Fruit fly (Drosophila melanogaster) whole organism, adult: ENCODE data around the gene CG9760.

Experiments
- CG11617 ChIP-seq: fragments of 200-800 bp; sonication (Bioruptor generic); optimal IDR thresholded peaks from 2 replicates; lab custom pipeline; 2017; ENCODE audit warnings: mild to moderate bottlenecking, missing biosample characterization, missing genetic modification reagents, missing genetic modification characterization
- CG12768 ChIP-seq: fragments of 200-800 bp; sonication (Bioruptor generic); optimal IDR thresholded peaks from 2 replicates; lab custom pipeline; 2017; ENCODE audit warnings: missing biosample characterization, missing genetic modification characterization, mild to moderate bottlenecking, moderate library complexity, missing genetic modification reagents
- CG14711 ChIP-seq: fragments of 200-800 bp; sonication (Bioruptor generic); optimal IDR thresholded peaks from 2 replicates; lab custom pipeline; 2018; ENCODE audit warnings: missing biosample characterization, mild to moderate bottlenecking, missing genetic modification characterization, moderate library complexity
- CG1620 ChIP-seq: fragments of 200-800 bp; sonication (Bioruptor generic); optimal IDR thresholded peaks from 2 replicates; lab custom pipeline; 2016; ENCODE audit warnings: missing biosample characterization, missing genetic modification characterization
- CG33017 ChIP-seq: fragments of 200-800 bp; sonication (Bioruptor generic); optimal IDR thresholded peaks from 2 replicates; lab custom pipeline; 2018; ENCODE audit warnings: missing biosample characterization, mild to moderate bottlenecking, missing genetic modification characterization, moderate library complexity
- CG5204 ChIP-seq: fragments of 200-800 bp; sonication (Bioruptor generic); optimal IDR thresholded peaks from 2 replicates; lab custom pipeline; 2016; ENCODE audit warnings: missing biosample characterization, missing genetic modification characterization
- CG7045 ChIP-seq: fragments of 200-800 bp; sonication (Bioruptor generic); optimal IDR thresholded peaks from 2 replicates; lab custom pipeline; 2017; ENCODE audit warnings: missing biosample characterization, mild to moderate bottlenecking, missing genetic modification characterization
- CG7101 ChIP-seq: fragments of 200-800 bp; sonication (Bioruptor generic); optimal IDR thresholded peaks from 2 replicates; lab custom pipeline; 2018; ENCODE audit warnings: missing biosample characterization, mild to moderate bottlenecking, missing genetic modification characterization, moderate library complexity
- Clk ChIP-seq: fragments of 200-800 bp; sonication (Bioruptor generic); optimal IDR thresholded peaks from 2 replicates; lab custom pipeline; 2017; ENCODE audit warnings: missing biosample characterization, missing genetic modification characterization
- Crg-1 ChIP-seq: fragments of 200-800 bp; sonication (Bioruptor generic); optimal IDR thresholded peaks from 2 replicates; lab custom pipeline; 2016; ENCODE audit warnings: missing biosample characterization, missing genetic modification characterization
- Hr96 ChIP-seq: fragments of 200-800 bp; sonication (Bioruptor generic); optimal IDR thresholded peaks from 2 replicates; lab custom pipeline; 2016; ENCODE audit warnings: missing biosample characterization, missing genetic modification characterization
- Mnt ChIP-seq: fragments of 200-800 bp; sonication (Bioruptor generic); optimal IDR thresholded peaks from 2 replicates; lab custom pipeline; 2016; ENCODE audit warnings: missing biosample characterization, mild to moderate bottlenecking, missing genetic modification characterization
- bab1 ChIP-seq: fragments of 200-800 bp; sonication (Bioruptor generic); optimal IDR thresholded peaks from 3 replicates; lab custom pipeline; 2019; ENCODE audit warnings: missing biosample characterization, mild to moderate bottlenecking, missing genetic modification characterization, moderate library complexity
- cic ChIP-seq: fragments of 200-800 bp; sonication (Bioruptor generic); optimal IDR thresholded peaks from 2 replicates; lab custom pipeline; 2017; ENCODE audit warnings: missing biosample characterization, mild to moderate bottlenecking, missing genetic modification characterization, moderate library complexity
- cnc ChIP-seq, 2 experiments: fragments of >200 bp; optimal IDR thresholded peaks; 2 replicates each; lab custom pipeline; 2017
- kay ChIP-seq: fragments of 200-800 bp; sonication (Bioruptor generic); peaks from one replicate; lab custom pipeline; 2016; ENCODE audit warnings: missing biosample characterization, missing genetic modification characterization, borderline replicate concordance
- ovo ChIP-seq: fragments of 200-800 bp; sonication (Bioruptor generic); optimal IDR thresholded peaks from 2 replicates; lab custom pipeline; 2016; ENCODE audit warnings: missing biosample characterization, missing genetic modification characterization
- pad ChIP-seq: fragments of 200-800 bp; sonication (Bioruptor generic); optimal IDR thresholded peaks from 3 replicates; lab custom pipeline; 2017; ENCODE audit warnings: missing biosample characterization, missing genetic modification characterization, mild to moderate bottlenecking, moderate library complexity, missing genetic modification reagents
- tj ChIP-seq: fragments of 200-800 bp; sonication (Bioruptor generic); optimal IDR thresholded peaks from 3 replicates; lab custom pipeline; 2017; ENCODE audit warnings: missing biosample characterization, mild to moderate bottlenecking, missing genetic modification characterization, moderate library complexity
- toe ChIP-seq: fragments of 200-800 bp; sonication (Bioruptor generic); optimal IDR thresholded peaks from 2 replicates; lab custom pipeline; 2016; ENCODE audit warnings: missing biosample characterization, missing genetic modification characterization

Gene CG9760

DNA sequence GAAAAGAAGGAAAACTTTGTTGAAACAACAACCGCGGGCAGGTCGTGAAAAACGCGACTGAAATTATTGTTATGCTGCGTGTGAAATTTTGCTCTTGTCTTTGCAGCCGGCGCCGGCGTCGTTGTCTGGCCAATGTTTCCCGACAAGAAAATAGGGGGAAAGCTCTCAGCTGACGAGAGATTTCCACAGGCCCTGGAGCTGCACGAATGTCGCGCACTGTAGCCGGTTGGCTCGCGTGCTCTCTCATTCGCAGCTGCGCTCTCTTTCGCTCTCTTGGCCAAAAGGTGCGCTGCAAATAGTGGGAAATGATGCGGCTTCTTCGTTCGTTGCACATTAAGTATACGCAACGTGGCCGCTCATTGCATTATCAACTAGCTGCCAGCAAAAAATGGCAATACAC is at the start of gene CG9760:
Gene CG9760, minus strand, starts transcription at position 43 of the 400 bp plus-strand sequence.
- TF ChIP-seq CG14711 (tag; lab: Kevin White, UChicago) (no peak), CG7101 (tag; lab: Kevin White, UChicago) (no peak), CG1620 (GFP tag; lab: Kevin White, UChicago) (no peak), cnc (optimal IDR thresholded peaks at IDR 0.05; lab: Kevin White, UChicago) (no peak), Hr96 (GFP tag; lab: Kevin White, UChicago) (no peak), bab1 (no peak), Crg-1 (GFP tag; lab: Kevin White, UChicago) (no peak), Mnt (GFP tag; lab: Kevin White, UChicago) (no peak), CG11617 (GFP tag; lab: Kevin White, UChicago) (no peak), CG5204 (GFP tag; lab: Kevin White, UChicago) (no peak)

DNA sequence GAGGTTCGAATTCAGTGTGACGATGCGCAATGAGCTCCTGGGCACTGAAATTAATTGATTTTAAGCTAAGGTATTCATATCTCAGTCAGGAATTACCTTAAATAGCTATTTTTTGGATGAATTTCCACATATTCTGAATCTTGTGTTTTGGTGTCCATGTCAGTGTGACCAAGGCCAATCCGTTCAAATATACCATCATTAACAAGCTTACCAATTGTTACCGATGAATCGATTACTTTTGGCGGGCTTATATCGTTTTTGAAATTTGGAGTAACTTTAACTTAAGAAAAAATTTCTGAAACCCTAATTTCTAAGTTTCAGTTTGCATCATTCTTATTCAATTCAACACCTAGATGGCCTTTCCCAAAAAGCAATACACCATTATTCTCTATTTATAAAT is 42.3 kb upstream of the CG9760 start, which contains the start of gene Tsen54:
Gene Tsen54, minus strand, starts transcription at position 175 of the 400 bp plus-strand sequence.
- TF ChIP-seq CG14711 (tag; lab: Kevin White, UChicago) (no peak), Crg-1 (GFP tag; lab: Kevin White, UChicago) (no peak), CG11617 (GFP tag; lab: Kevin White, UChicago) (no peak), ovo (no peak)

DNA sequence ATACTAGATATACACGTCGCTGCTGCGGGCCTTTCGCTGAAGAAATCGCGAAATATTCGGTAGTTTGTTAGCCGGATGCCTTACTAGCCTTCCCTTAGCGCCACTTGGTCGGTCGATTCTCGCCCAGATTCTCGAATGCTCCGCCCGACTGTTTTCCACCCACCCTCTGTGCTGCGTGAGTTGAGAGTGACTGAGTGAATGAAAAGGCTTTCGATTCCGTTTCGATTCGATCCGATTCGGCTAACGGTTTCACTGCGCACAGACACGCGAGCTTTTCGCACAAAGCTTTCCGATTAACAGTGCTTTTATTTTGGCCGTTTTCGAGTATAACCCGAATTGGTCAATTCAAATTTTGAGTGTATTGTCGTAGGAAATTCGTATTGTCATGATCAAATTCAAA is 40.2 kb upstream of the CG9760 start, which contains the start of gene Ak1:
Gene Ak1, minus strand, starts transcription at position 347 of the 400 bp plus-strand sequence.
- TF ChIP-seq cic (GFP tag; lab: Kevin White, UChicago), result peak; percentile 5
- no peak for TF ChIP-seq Crg-1 (GFP tag; lab: Kevin White, UChicago)
- TF ChIP-seq bab1, result peak; percentile 38
- peak; percentile 90 for TF ChIP-seq ovo
- TF ChIP-seq Mnt (GFP tag; lab: Kevin White, UChicago), result peak; percentile 14
- TF ChIP-seq Clk (GFP tag; lab: Kevin White, UChicago), result no peak

DNA sequence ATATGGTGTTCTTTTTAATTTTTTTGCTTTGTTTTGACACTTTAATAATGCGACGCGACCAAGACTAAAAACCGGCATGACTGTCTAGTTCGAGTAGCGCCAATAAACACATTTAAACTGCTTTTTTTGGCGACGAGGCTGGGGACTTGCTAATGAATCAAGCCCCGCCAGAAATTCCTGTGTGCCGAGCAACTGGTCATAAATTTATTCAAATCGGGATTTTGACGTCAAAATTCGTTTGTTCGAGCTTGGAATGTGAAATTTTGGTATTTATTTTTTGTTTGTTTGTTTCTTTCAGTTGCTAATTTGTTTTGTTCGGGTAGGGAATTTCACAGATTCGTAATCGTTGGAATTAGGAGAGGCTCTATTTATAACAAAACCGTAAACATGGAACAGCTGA is 39.4 kb upstream of the CG9760 start:
- TF ChIP-seq CG33017 (no peak), CG5204 (GFP tag; lab: Kevin White, UChicago) (no peak), kay (GFP tag; lab: Kevin White, UChicago) (peak; percentile 45), tj (GFP tag; lab: Kevin White, UChicago) (no peak), Hr96 (GFP tag; lab: Kevin White, UChicago) (no peak), CG11617 (GFP tag; lab: Kevin White, UChicago) (no peak)

DNA sequence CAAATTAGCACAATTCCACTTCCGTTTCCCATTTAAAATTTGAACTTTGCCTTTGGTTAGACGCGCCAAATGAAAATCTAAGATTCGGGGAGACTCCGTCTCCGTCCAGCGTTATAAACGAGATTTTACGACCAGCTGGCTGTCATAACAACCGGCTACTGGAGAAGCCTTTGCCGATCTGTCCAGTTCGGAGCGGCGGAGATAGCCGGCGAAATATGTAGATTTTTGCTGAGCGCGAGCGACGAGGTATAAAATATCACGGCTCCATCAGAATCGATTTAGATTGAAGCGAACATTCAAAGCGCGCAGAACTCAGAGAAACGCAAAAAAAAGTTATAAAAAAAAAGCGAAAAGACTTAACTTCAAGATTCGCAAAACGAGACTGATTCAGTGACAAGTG is 34.0 kb upstream of the CG9760 start, which contains the start of gene CG11529:
Gene CG11529, plus strand, starts transcription at position 301 of the 400 bp plus-strand sequence.
- TF ChIP-seq CG5204 (GFP tag; lab: Kevin White, UChicago) (no peak), tj (GFP tag; lab: Kevin White, UChicago) (no peak)

DNA sequence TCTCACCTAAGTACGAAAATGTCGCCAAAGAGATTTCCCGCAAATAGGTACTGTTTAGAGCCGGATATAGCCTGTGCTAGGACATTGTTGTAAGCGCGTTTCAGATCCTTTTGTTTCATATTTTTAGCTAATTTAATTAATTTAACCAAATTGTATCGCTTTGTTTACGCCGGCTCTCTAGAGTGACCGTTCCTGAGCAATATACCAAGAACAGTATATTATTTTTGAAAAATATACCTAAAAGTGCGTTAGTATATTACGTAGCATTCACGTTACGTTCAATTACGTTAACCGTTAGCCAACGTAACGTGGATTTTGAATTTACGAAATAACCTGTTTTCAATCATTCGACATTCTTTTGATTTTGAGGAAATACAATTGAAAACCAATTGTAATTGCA is 29.9 kb upstream of the CG9760 start, which contains the start of gene thoc6:
Gene thoc6, minus strand, starts transcription at position 204 of the 400 bp plus-strand sequence.
- no peak for TF ChIP-seq CG11617 (GFP tag; lab: Kevin White, UChicago)
- peak; percentile 62 for TF ChIP-seq kay (GFP tag; lab: Kevin White, UChicago)
- TF ChIP-seq bab1, result peak; percentile 49
- no peak for TF ChIP-seq ovo
- no peak for TF ChIP-seq CG33017
- no peak for TF ChIP-seq pad (GFP tag; lab: Kevin White, UChicago)

DNA sequence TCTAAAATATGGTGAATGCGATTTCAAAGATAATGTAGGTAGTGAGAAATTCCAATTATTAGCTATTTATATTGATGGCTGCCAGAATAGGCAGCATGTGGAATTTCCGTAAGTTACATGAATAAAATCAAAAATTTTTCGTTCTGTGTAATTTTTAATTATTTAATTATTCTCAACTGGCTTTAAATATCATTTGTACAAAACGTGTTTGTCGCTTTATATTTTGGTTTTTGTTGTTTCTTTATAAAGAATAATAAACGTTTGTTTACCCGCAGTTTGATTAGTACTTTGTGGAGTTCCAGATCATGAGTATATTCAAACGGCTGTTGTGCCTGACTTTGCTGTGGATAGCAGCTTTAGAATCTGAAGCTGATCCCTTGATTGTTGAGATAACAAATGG is 26.9 kb upstream of the CG9760 start, which contains the start of gene Est-P:
Gene Est-P, plus strand, starts transcription at position 301 of the 400 bp plus-strand sequence.
- TF ChIP-seq CG33017 (no peak), cic (GFP tag; lab: Kevin White, UChicago) (no peak), cnc (optimal IDR thresholded peaks at IDR 0.05; lab: Kevin White, UChicago) (no peak), CG12768 (GFP tag; lab: Kevin White, UChicago) (no peak), ovo (no peak), CG7045 (GFP tag; lab: Kevin White, UChicago) (no peak), Crg-1 (GFP tag; lab: Kevin White, UChicago) (no peak), CG14711 (tag; lab: Kevin White, UChicago) (no peak), CG7101 (tag; lab: Kevin White, UChicago) (no peak), Mnt (GFP tag; lab: Kevin White, UChicago) (no peak), bab1 (no peak), pad (GFP tag; lab: Kevin White, UChicago) (no peak), CG11617 (GFP tag; lab: Kevin White, UChicago) (no peak), Clk (GFP tag; lab: Kevin White, UChicago) (no peak), CG5204 (GFP tag; lab: Kevin White, UChicago) (no peak), toe (GFP tag; lab: Kevin White, UChicago) (no peak), Hr96 (GFP tag; lab: Kevin White, UChicago) (no peak), kay (GFP tag; lab: Kevin White, UChicago) (no peak)
